Worm (Caenorhabditis elegans): ENCODE data around the gene plk-1.

- no peak for TF ChIP-seq unc-130 (GFP tag; optimal IDR thresholded peaks at IDR 0.05)
- no peak for TF ChIP-seq nhr-11 (tag; optimal IDR thresholded peaks at IDR 0.05)
- no peak for TF ChIP-seq set-16 (GFP tag; IDR thresholded peaks at IDR 0.05)
- no peak for TF ChIP-seq nhr-102 (tag; optimal IDR thresholded peaks at IDR 0.05)
- TF ChIP-seq F37D6.2 (tag; optimal IDR thresholded peaks at IDR 0.05) = no peak
- TF ChIP-seq ceh-44 (GFP tag; IDR thresholded peaks at IDR 0.05) = no peak
- no peak for TF ChIP-seq R02D3.7 (tag; optimal IDR thresholded peaks at IDR 0.05)
These were observed 4.6 kb downstream of the plk-1 start for ce11 chrIII:8105771-8106170.

All from whole organism, L4 larva.